Worm (Caenorhabditis elegans) whole organism, midembryonic: ENCODE data around the gene C14A4.6.

ENCODE experiments used
- T22C8.4 ChIP-seq: fragments of 200-800 bp; sonication (Bioruptor generic); IDR thresholded peaks from 2 replicates; pipeline ENCODE4 v1.3.6; 2022; ENCODE audit warnings: missing genetic modification characterization, missing compliant biosample characterization
- cog-1 ChIP-seq: sonication (generic microtip); optimal IDR thresholded peaks from 2 replicates; lab custom pipeline; 2016; ENCODE audit warnings: missing genetic modification characterization, missing compliant biosample characterization
- flt-1 ChIP-seq: fragments of 200-800 bp; sonication (Bioruptor generic); IDR thresholded peaks from 2 replicates; pipeline ENCODE4 v1.3.6; 2022; ENCODE audit warnings: missing genetic modification characterization, missing compliant biosample characterization
- klf-2 ChIP-seq: fragments of 200-800 bp; sonication (Bioruptor generic); conservative IDR thresholded peaks from 2 replicates; pipeline ENCODE4 v1.3.6; 2022; ENCODE audit warnings: missing genetic modification reagents, missing genetic modification characterization, missing compliant biosample characterization
- med-1 ChIP-seq: sonication (generic microtip); optimal IDR thresholded peaks from 2 replicates; lab custom pipeline; 2017; ENCODE audit warnings: missing genetic modification characterization, mild to moderate bottlenecking, missing compliant biosample characterization, antibody characterized with exemption, missing genetic modification reagents; ENCODE audit not compliant: insufficient read depth
- ref-1 ChIP-seq: fragments of 200-800 bp; sonication (Bioruptor generic); conservative IDR thresholded peaks from 2 replicates; pipeline ENCODE4 v1.3.6; 2022; ENCODE audit warnings: missing genetic modification reagents, missing genetic modification characterization, missing compliant biosample characterization
- tab-1 ChIP-seq: fragments of 200-800 bp; sonication (Bioruptor generic); IDR thresholded peaks from 2 replicates; pipeline ENCODE4 v1.3.6; 2022; ENCODE audit warnings: missing genetic modification characterization, missing compliant biosample characterization
- ztf-23 ChIP-seq: fragments of 200-800 bp; sonication (Bioruptor generic); IDR thresholded peaks from 2 replicates; pipeline ENCODE4 v1.3.6; 2022; ENCODE audit warnings: missing genetic modification reagents, missing genetic modification characterization, missing compliant biosample characterization
- ztf-29 ChIP-seq: fragments of 200-800 bp; sonication (Bioruptor generic); IDR thresholded peaks from 2 replicates; pipeline ENCODE4 v1.3.6; 2022; ENCODE audit warnings: missing genetic modification reagents, missing genetic modification characterization, missing compliant biosample characterization

The C14A4.6 gene

ce11 chrII:10592452-10592851, 2.1 kb downstream of the C14A4.6 start, which contains the start of gene crn-5:
Gene crn-5 (plus strand): TSS chrII:10592752.
- TF ChIP-seq ztf-29 (GFP tag; lab: Robert Waterston, UW) (no peak), cog-1 (no peak), ztf-23 (GFP tag; lab: Robert Waterston, UW) (no peak), ref-1 (no peak)

ce11 chrII:10587742-10588141, 6.8 kb downstream of the C14A4.6 start, which contains the start of gene crn-3:
Gene crn-3 (plus strand): TSS chrII:10588042.
- TF ChIP-seq T22C8.4 (GFP tag; lab: Robert Waterston, UW) (no peak), cog-1 (no peak), flt-1 (GFP tag; lab: Robert Waterston, UW) (no peak), ztf-29 (GFP tag; lab: Robert Waterston, UW) (no peak), klf-2 (no peak), tab-1 (GFP tag; lab: Robert Waterston, UW) (no peak), ref-1 (no peak), ztf-23 (GFP tag; lab: Robert Waterston, UW) (no peak), med-1 (GFP tag; lab: Kevin White, UChicago) (no peak)

ce11 chrII:10584036-10584435, 10.5 kb downstream of the C14A4.6 start, which contains the start of gene algn-9:
Gene algn-9 (plus strand): TSS chrII:10584336.
- TF ChIP-seq ztf-29 (GFP tag; lab: Robert Waterston, UW) (no peak), ref-1 (no peak), flt-1 (GFP tag; lab: Robert Waterston, UW) (no peak), tab-1 (GFP tag; lab: Robert Waterston, UW) (no peak), ztf-23 (GFP tag; lab: Robert Waterston, UW) (no peak), T22C8.4 (GFP tag; lab: Robert Waterston, UW) (no peak), cog-1 (no peak)

ce11 chrII:10582318-10582717, 12.3 kb downstream of the C14A4.6 start, which contains the start of gene mrps-22:
Gene mrps-22 (plus strand): TSS chrII:10582618.
- TF ChIP-seq tab-1 (GFP tag; lab: Robert Waterston, UW) (no peak), T22C8.4 (GFP tag; lab: Robert Waterston, UW) (no peak), ztf-23 (GFP tag; lab: Robert Waterston, UW) (no peak), med-1 (GFP tag; lab: Kevin White, UChicago) (no peak)

- TF ChIP-seq ztf-23 (GFP tag; lab: Robert Waterston, UW), result no peak
- no peak for TF ChIP-seq ref-1
- TF ChIP-seq tab-1 (GFP tag; lab: Robert Waterston, UW), result no peak
These were observed 13.7 kb downstream of the C14A4.6 start, which contains the start of gene dap-3 for ce11 chrII:10580833-10581232. Gene dap-3 (plus strand): TSS chrII:10581133.

ce11 chrII:10579655-10580054, 14.9 kb downstream of the C14A4.6 start, which contains the start of gene dohh-1:
Gene dohh-1 (plus strand): TSS chrII:10579955.
- no peak for TF ChIP-seq tab-1 (GFP tag; lab: Robert Waterston, UW)
- no peak for TF ChIP-seq T22C8.4 (GFP tag; lab: Robert Waterston, UW)
- no peak for TF ChIP-seq cog-1
- TF ChIP-seq ztf-29 (GFP tag; lab: Robert Waterston, UW), result no peak
- no peak for TF ChIP-seq klf-2

- no peak for TF ChIP-seq ref-1
- no peak for TF ChIP-seq T22C8.4 (GFP tag; lab: Robert Waterston, UW)
- no peak for TF ChIP-seq med-1 (GFP tag; lab: Kevin White, UChicago)
- no peak for TF ChIP-seq ztf-29 (GFP tag; lab: Robert Waterston, UW)
- no peak for TF ChIP-seq flt-1 (GFP tag; lab: Robert Waterston, UW)
- TF ChIP-seq ztf-23 (GFP tag; lab: Robert Waterston, UW), result no peak
- no peak for TF ChIP-seq klf-2
- no peak for TF ChIP-seq cog-1
- TF ChIP-seq tab-1 (GFP tag; lab: Robert Waterston, UW), result no peak
These were observed 15.6 kb downstream of the C14A4.6 start, which contains the start of gene rpb-6 for ce11 chrII:10578843-10579430. Gene rpb-6 (plus strand): TSS chrII:10579380.

- TF ChIP-seq T22C8.4 (GFP tag; lab: Robert Waterston, UW) (no peak), ref-1 (no peak), ztf-29 (GFP tag; lab: Robert Waterston, UW) (no peak)
These were observed 20.4 kb downstream of the C14A4.6 start for ce11 chrII:10574177-10574576.

ce11 chrII:10571967-10572366, 22.6 kb downstream of the C14A4.6 start, which contains the start of gene C06A1.3:
Gene C06A1.3 (plus strand): TSS chrII:10572267.
- no peak for TF ChIP-seq med-1 (GFP tag; lab: Kevin White, UChicago)
- no peak for TF ChIP-seq ztf-23 (GFP tag; lab: Robert Waterston, UW)
- TF ChIP-seq tab-1 (GFP tag; lab: Robert Waterston, UW), result no peak
- no peak for TF ChIP-seq klf-2
- TF ChIP-seq cog-1, result no peak
- no peak for TF ChIP-seq ztf-29 (GFP tag; lab: Robert Waterston, UW)
- no peak for TF ChIP-seq T22C8.4 (GFP tag; lab: Robert Waterston, UW)
- no peak for TF ChIP-seq flt-1 (GFP tag; lab: Robert Waterston, UW)
- TF ChIP-seq ref-1, result no peak

ce11 chrII:10570302-10570701, 24.3 kb downstream of the C14A4.6 start, which contains the start of gene txt-13:
Gene txt-13 (plus strand): TSS chrII:10570602.
- TF ChIP-seq ref-1 (no peak), tab-1 (GFP tag; lab: Robert Waterston, UW) (no peak), flt-1 (GFP tag; lab: Robert Waterston, UW) (no peak), T22C8.4 (GFP tag; lab: Robert Waterston, UW) (no peak)

- no peak for TF ChIP-seq ztf-29 (GFP tag; lab: Robert Waterston, UW)
- no peak for TF ChIP-seq cog-1
- TF ChIP-seq med-1 (GFP tag; lab: Kevin White, UChicago), result no peak
- TF ChIP-seq T22C8.4 (GFP tag; lab: Robert Waterston, UW), result no peak
- TF ChIP-seq klf-2, result no peak
- no peak for TF ChIP-seq ztf-23 (GFP tag; lab: Robert Waterston, UW)
- TF ChIP-seq ref-1, result no peak
These were observed 25.1 kb downstream of the C14A4.6 start for ce11 chrII:10569498-10569897.
